Worm (Caenorhabditis elegans): ENCODE results near the gene lhfp-4.
"Not testable (repeated sequence)": the region's sequence is repeated elsewhere in the genome, so short reads cannot be mapped to it uniquely, and the experiment has no call there.

Gene lhfp-4

ce11 chrIV:17301933-17302332 lies 26.6 kb downstream of the lhfp-4 start, which contains the start of gene ifta-2:
Gene ifta-2, minus strand, starts transcription at chrIV:17302033.
- TF ChIP-seq F13H6.1 (tag; optimal IDR thresholded peaks at IDR 0.05) (no peak), nhr-10 (tag; optimal IDR thresholded peaks at IDR 0.05) (no peak), ceh-16 (tag; optimal IDR thresholded peaks at IDR 0.05) (no peak), nhr-129 (tag; optimal IDR thresholded peaks at IDR 0.05) (no peak), crh-2 (tag; optimal IDR thresholded peaks at IDR 0.05) (no peak), lin-39 (tag; optimal IDR thresholded peaks at IDR 0.05) (no peak), alr-1 (tag; optimal IDR thresholded peaks at IDR 0.05) (no peak), zag-1 (tag; optimal IDR thresholded peaks at IDR 0.05) (no peak), sma-3 (GFP tag; optimal IDR thresholded peaks at IDR 0.05) (no peak), aly-2 (tag; optimal IDR thresholded peaks at IDR 0.05) (no peak), nhr-21 (tag; optimal IDR thresholded peaks at IDR 0.05) (no peak), lin-13 (GFP tag; optimal IDR thresholded peaks at IDR 0.05) (no peak)

- TF ChIP-seq gmeb-1, ZK546.5, egl-27 (tag; optimal IDR thresholded peaks at IDR 0.05): not testable (repeated sequence)
Measured at ce11 chrIV:17307223-17307622, 31.8 kb downstream of the lhfp-4 start, which contains the start of gene T28F3.8. Gene T28F3.8, minus strand, starts transcription at chrIV:17307323.

- TF ChIP-seq nhr-23 (tag; optimal IDR thresholded peaks at IDR 0.05) (no peak), nhr-25 (tag; optimal IDR thresholded peaks at IDR 0.05) (no peak), unc-62 (GFP tag; optimal IDR thresholded peaks at IDR 0.05) (no peak), mbf-1 (tag; optimal IDR thresholded peaks at IDR 0.05) (no peak), egl-27 (tag; optimal IDR thresholded peaks at IDR 0.05) (no peak), lin-39 (tag; optimal IDR thresholded peaks at IDR 0.05) (no peak), ztf-4 (tag; optimal IDR thresholded peaks at IDR 0.05) (no peak), crh-2 (tag; optimal IDR thresholded peaks at IDR 0.05) (no peak), nhr-12 (tag; optimal IDR thresholded peaks at IDR 0.05) (no peak), aly-2 (tag; optimal IDR thresholded peaks at IDR 0.05) (no peak), mab-5 (tag; optimal IDR thresholded peaks at IDR 0.05) (no peak), dmd-4 (tag; optimal IDR thresholded peaks at IDR 0.05) (no peak), sma-3 (GFP tag; optimal IDR thresholded peaks at IDR 0.05) (no peak), skn-1 (tag; optimal IDR thresholded peaks at IDR 0.05) (no peak), alr-1 (tag; optimal IDR thresholded peaks at IDR 0.05) (no peak), F13H6.1 (tag; optimal IDR thresholded peaks at IDR 0.05) (no peak), ztf-1 (GFP tag; conservative IDR thresholded peaks at IDR 0.05) (no peak), elt-3 (tag; optimal IDR thresholded peaks at IDR 0.05) (no peak), ztf-11 (tag; optimal IDR thresholded peaks at IDR 0.05) (no peak)
Measured at ce11 chrIV:17308211-17308610, 32.8 kb downstream of the lhfp-4 start, which contains the start of gene T28F3.9. Gene T28F3.9, plus strand, starts transcription at chrIV:17308511.

ce11 chrIV:17311842-17312241 lies 36.5 kb downstream of the lhfp-4 start, which contains the start of gene snf-9:
Gene snf-9, plus strand, starts transcription at chrIV:17312142.
- no peak for TF ChIP-seq dmd-4 (tag; optimal IDR thresholded peaks at IDR 0.05)

- TF ChIP-seq unc-62 (GFP tag; optimal IDR thresholded peaks at IDR 0.05) (no peak), mbf-1 (tag; optimal IDR thresholded peaks at IDR 0.05) (no peak), lin-39 (tag; optimal IDR thresholded peaks at IDR 0.05) (no peak)
Measured at ce11 chrIV:17316398-17316797, 41.0 kb downstream of the lhfp-4 start, which contains the start of gene C49C3.20. Gene C49C3.20, minus strand, starts transcription at chrIV:17316498.

ce11 chrIV:17320445-17320844 lies 45.1 kb downstream of the lhfp-4 start, which contains the start of gene C49C3.4:
Gene C49C3.4, plus strand, starts transcription at chrIV:17320795.
- no peak for TF ChIP-seq ama-1 (optimal IDR thresholded peaks at IDR 0.05)
- no peak for TF ChIP-seq unc-55 (GFP tag; optimal IDR thresholded peaks at IDR 0.05)
- TF ChIP-seq sem-4 (tag; optimal IDR thresholded peaks at IDR 0.05), result no peak
- TF ChIP-seq sma-3 (GFP tag; optimal IDR thresholded peaks at IDR 0.05), result no peak
- no peak for TF ChIP-seq alr-1 (tag; optimal IDR thresholded peaks at IDR 0.05)
- TF ChIP-seq lin-39 (tag; optimal IDR thresholded peaks at IDR 0.05), result no peak
- peak; percentile 76 for TF ChIP-seq fos-1 (tag; optimal IDR thresholded peaks at IDR 0.05)
